Fruit fly (Drosophila melanogaster) whole organism, embryonic: ENCODE data around the gene trk.
A peak's percentile ranks its signal among the peaks of the same experiment; 100 is the strongest.

Source experiments
- ATbp ChIP-seq: fragments of 200-800 bp; sonication (Bioruptor generic); optimal IDR thresholded peaks from 2 replicates; lab custom pipeline; 2017; ENCODE audit warnings: missing biosample characterization, mild to moderate bottlenecking, missing genetic modification characterization, missing genetic modification reagents
- Atf3 ChIP-seq: fragments of 200-800 bp; sonication (Bioruptor generic); optimal IDR thresholded peaks from 3 replicates; lab custom pipeline; 2016; ENCODE audit warnings: missing biosample characterization, missing genetic modification characterization
- B-H1 ChIP-seq: fragments of 200-800 bp; sonication (Bioruptor generic); IDR thresholded peaks from 3 replicates; pipeline ENCODE4 v1.3.6; 2022; ENCODE audit warnings: missing biosample characterization, missing genetic modification characterization
- CG1024 ChIP-seq: fragments of 200-800 bp; sonication (Bioruptor generic); IDR thresholded peaks from 2 replicates; pipeline ENCODE4 v1.3.6; 2022; ENCODE audit warnings: missing biosample characterization, missing genetic modification characterization
- CG10654 ChIP-seq: fragments of 200-800 bp; sonication (Bioruptor generic); optimal IDR thresholded peaks from 2 replicates; lab custom pipeline; 2016; ENCODE audit warnings: missing biosample characterization, missing genetic modification characterization
- CG10959 ChIP-seq: fragments of 200-800 bp; sonication (Bioruptor generic); IDR thresholded peaks from 2 replicates; pipeline ENCODE4 v1.3.6; 2022; ENCODE audit warnings: missing biosample characterization, missing genetic modification characterization
- CG11398 ChIP-seq: fragments of 200-800 bp; sonication (Bioruptor generic); optimal IDR thresholded peaks from 2 replicates; lab custom pipeline; 2016; ENCODE audit warnings: missing biosample characterization, missing genetic modification characterization
- CG11456 ChIP-seq: fragments of 200-800 bp; sonication (Bioruptor generic); IDR thresholded peaks from 3 replicates; pipeline ENCODE4 v1.3.6; 2022; ENCODE audit warnings: missing biosample characterization, missing genetic modification characterization
- CG12659 ChIP-seq: fragments of 200-800 bp; sonication (Bioruptor generic); optimal IDR thresholded peaks from 3 replicates; lab custom pipeline; 2017; ENCODE audit warnings: mild to moderate bottlenecking, missing biosample characterization, missing genetic modification reagents, missing genetic modification characterization
- CG14667 ChIP-seq: fragments of 200-800 bp; sonication (Bioruptor generic); IDR thresholded peaks from 2 replicates; pipeline ENCODE4 v1.3.6; 2022; ENCODE audit warnings: missing biosample characterization, missing genetic modification characterization
- CG17186 ChIP-seq: fragments of 200-800 bp; sonication (Bioruptor generic); optimal IDR thresholded peaks from 3 replicates; lab custom pipeline; 2017; ENCODE audit warnings: missing biosample characterization, missing genetic modification reagents, missing genetic modification characterization
- CG18599 ChIP-seq: fragments of 200-800 bp; sonication (Bioruptor generic); optimal IDR thresholded peaks from 3 replicates; lab custom pipeline; 2017; ENCODE audit warnings: missing biosample characterization, missing genetic modification characterization, mild to moderate bottlenecking, moderate library complexity, missing genetic modification reagents
- CG2889 ChIP-seq: fragments of 200-800 bp; sonication (Bioruptor generic); IDR thresholded peaks from 3 replicates; pipeline ENCODE4 v1.3.6; 2022; ENCODE audit warnings: missing biosample characterization, missing genetic modification characterization
- CG30403 ChIP-seq: fragments of 200-800 bp; sonication (Bioruptor generic); optimal IDR thresholded peaks from 3 replicates; lab custom pipeline; 2016; ENCODE audit warnings: missing biosample characterization, missing genetic modification characterization
- CG31388 ChIP-seq: fragments of 200-800 bp; sonication (Bioruptor generic); optimal IDR thresholded peaks from 2 replicates; lab custom pipeline; 2016; ENCODE audit warnings: missing biosample characterization, missing genetic modification characterization
- CG3163 ChIP-seq: fragments of 200-800 bp; sonication (Bioruptor generic); optimal IDR thresholded peaks from 3 replicates; lab custom pipeline; 2016; ENCODE audit warnings: missing biosample characterization, missing genetic modification characterization
- CG3407 ChIP-seq: fragments of 200-800 bp; sonication (Bioruptor generic); optimal IDR thresholded peaks from 2 replicates; lab custom pipeline; 2018; ENCODE audit warnings: missing biosample characterization, mild to moderate bottlenecking, missing genetic modification characterization
- CG43689 ChIP-seq: fragments of 200-800 bp; sonication (Bioruptor generic); IDR thresholded peaks from 2 replicates; pipeline ENCODE4 v1.3.6; 2022; ENCODE audit warnings: missing biosample characterization, missing genetic modification characterization
- CG4404 ChIP-seq: fragments of 200-800 bp; sonication (Bioruptor generic); IDR thresholded peaks from 2 replicates; pipeline ENCODE4 v1.3.6; 2022; ENCODE audit warnings: missing biosample characterization, missing genetic modification characterization
- CG5953 ChIP-seq: fragments of 200-800 bp; sonication (Bioruptor generic); IDR thresholded peaks from 2 replicates; pipeline ENCODE4 v1.3.6; 2022; ENCODE audit warnings: missing biosample characterization, missing genetic modification characterization
- CG6813 ChIP-seq: fragments of 200-800 bp; sonication (Bioruptor generic); optimal IDR thresholded peaks from 2 replicates; lab custom pipeline; 2017; ENCODE audit warnings: missing biosample characterization, missing genetic modification characterization, mild to moderate bottlenecking, moderate library complexity, missing genetic modification reagents
- CG7928 ChIP-seq: fragments of 200-800 bp; sonication (Bioruptor generic); optimal IDR thresholded peaks from 2 replicates; lab custom pipeline; 2017; ENCODE audit warnings: missing biosample characterization, mild to moderate bottlenecking, missing genetic modification characterization
- CG7963 ChIP-seq: fragments of 200-800 bp; sonication (Bioruptor generic); IDR thresholded peaks from 3 replicates; pipeline ENCODE4 v1.3.6; 2022; ENCODE audit warnings: missing biosample characterization, missing genetic modification characterization; ENCODE audit not compliant: partially characterized antibody
- CG8478 ChIP-seq: fragments of >200 bp; optimal IDR thresholded peaks from 2 replicates; lab custom pipeline; 2018
- E2f2 ChIP-seq: fragments of 200-800 bp; sonication (Bioruptor generic); IDR thresholded peaks from 2 replicates; pipeline ENCODE4 v1.3.6; 2022; ENCODE audit warnings: missing biosample characterization, missing genetic modification characterization
- Fer3 ChIP-seq: fragments of 200-800 bp; sonication (Bioruptor generic); optimal IDR thresholded peaks from 2 replicates; lab custom pipeline; 2018; ENCODE audit warnings: missing biosample characterization, mild to moderate bottlenecking, missing genetic modification characterization, moderate library complexity
- H2.0 ChIP-seq: fragments of 200-800 bp; sonication (Bioruptor generic); IDR thresholded peaks from 2 replicates; pipeline ENCODE4 v1.3.6; 2022; ENCODE audit warnings: missing biosample characterization, missing genetic modification characterization
- Hmr ChIP-seq: fragments of 200-800 bp; sonication (Bioruptor generic); optimal IDR thresholded peaks from 3 replicates; lab custom pipeline; 2017; ENCODE audit warnings: mild to moderate bottlenecking, missing biosample characterization, missing genetic modification reagents, missing genetic modification characterization
- Mes4 ChIP-seq: fragments of 200-800 bp; sonication (Bioruptor generic); optimal IDR thresholded peaks from 2 replicates; lab custom pipeline; 2016; ENCODE audit warnings: missing biosample characterization, missing genetic modification characterization
- Opbp ChIP-seq: fragments of 200-800 bp; sonication (Bioruptor generic); IDR thresholded peaks from 3 replicates; pipeline ENCODE4 v1.3.6; 2022; ENCODE audit warnings: missing biosample characterization, missing genetic modification characterization; ENCODE audit not compliant: partially characterized antibody
- Rfx ChIP-seq: fragments of 200-800 bp; sonication (Bioruptor generic); IDR thresholded peaks from 2 replicates; pipeline ENCODE4 v1.3.6; 2022; ENCODE audit warnings: missing biosample characterization, missing genetic modification characterization
- Scr ChIP-seq: fragments of 200-800 bp; sonication (Bioruptor generic); IDR thresholded peaks from 2 replicates; pipeline ENCODE4 v1.3.6; 2022; ENCODE audit warnings: missing biosample characterization, missing genetic modification characterization; ENCODE audit not compliant: partially characterized antibody
- Side ChIP-seq: fragments of 200-800 bp; sonication (Bioruptor generic); optimal IDR thresholded peaks from 2 replicates; lab custom pipeline; 2016; ENCODE audit warnings: missing biosample characterization, missing genetic modification characterization
- Sry-δ ChIP-seq: fragments of 200-800 bp; sonication (Bioruptor generic); optimal IDR thresholded peaks from 2 replicates; lab custom pipeline; 2016; ENCODE audit warnings: missing biosample characterization, missing genetic modification characterization
- abd-A ChIP-seq: fragments of 200-800 bp; sonication (Bioruptor generic); optimal IDR thresholded peaks from 3 replicates; lab custom pipeline; 2019; ENCODE audit warnings: missing biosample characterization, mild to moderate bottlenecking, missing genetic modification characterization, moderate library complexity
- crol ChIP-seq: fragments of 200-800 bp; sonication (Bioruptor generic); IDR thresholded peaks from 2 replicates; pipeline ENCODE4 v1.3.6; 2022; ENCODE audit warnings: missing biosample characterization, missing genetic modification characterization
- dan ChIP-seq: fragments of 200-800 bp; sonication (Bioruptor generic); IDR thresholded peaks from 2 replicates; pipeline ENCODE4 v1.3.6; 2022; ENCODE audit warnings: missing biosample characterization, missing genetic modification characterization
- dati ChIP-seq: fragments of 200-800 bp; sonication (Bioruptor generic); IDR thresholded peaks from 2 replicates; pipeline ENCODE4 v1.3.6; 2022; ENCODE audit warnings: missing biosample characterization, missing genetic modification characterization
- fru ChIP-seq: fragments of >200 bp; optimal IDR thresholded peaks from 2 replicates; lab custom pipeline; 2017
- fu2 ChIP-seq: fragments of 200-800 bp; sonication (Bioruptor generic); optimal IDR thresholded peaks from 2 replicates; lab custom pipeline; 2016; ENCODE audit warnings: missing biosample characterization, missing genetic modification characterization
- grn ChIP-seq: fragments of 200-800 bp; sonication (Bioruptor generic); optimal IDR thresholded peaks from 3 replicates; lab custom pipeline; 2017; ENCODE audit warnings: missing biosample characterization, missing genetic modification characterization
- nom ChIP-seq: fragments of 200-800 bp; sonication (Bioruptor generic); optimal IDR thresholded peaks from 2 replicates; lab custom pipeline; 2017; ENCODE audit warnings: missing biosample characterization, missing genetic modification characterization, mild to moderate bottlenecking, moderate library complexity, missing genetic modification reagents
- oc ChIP-seq: fragments of 200-800 bp; sonication (Bioruptor generic); optimal IDR thresholded peaks from 2 replicates; lab custom pipeline; 2018; ENCODE audit warnings: missing biosample characterization, mild to moderate bottlenecking, missing genetic modification characterization, moderate library complexity
- otp ChIP-seq: fragments of 200-800 bp; sonication (Bioruptor generic); IDR thresholded peaks from 3 replicates; pipeline ENCODE4, ENCODE4 v1.3.6; 2022; ENCODE audit warnings: missing biosample characterization, missing genetic modification characterization
- phol ChIP-seq: fragments of 200-800 bp; sonication (Bioruptor generic); optimal IDR thresholded peaks from 3 replicates; lab custom pipeline; 2018; ENCODE audit warnings: missing biosample characterization, mild to moderate bottlenecking, missing genetic modification characterization, moderate library complexity
- psq ChIP-seq: fragments of 200-800 bp; sonication (Bioruptor generic); optimal IDR thresholded peaks from 2 replicates; lab custom pipeline; 2017; ENCODE audit warnings: missing biosample characterization, missing genetic modification characterization
- ro ChIP-seq: fragments of 200-800 bp; sonication (Bioruptor generic); IDR thresholded peaks from 2 replicates; pipeline ENCODE4 v1.3.6; 2022; ENCODE audit warnings: missing biosample characterization, missing genetic modification characterization
- salm ChIP-seq: fragments of 200-800 bp; sonication (Bioruptor generic); optimal IDR thresholded peaks from 2 replicates; lab custom pipeline; 2018; ENCODE audit warnings: missing biosample characterization, mild to moderate bottlenecking, missing genetic modification characterization
- shn ChIP-seq: fragments of 200-800 bp; sonication (Bioruptor generic); optimal IDR thresholded peaks from 3 replicates; lab custom pipeline; 2016; ENCODE audit warnings: missing biosample characterization, missing genetic modification characterization
- sim ChIP-seq: fragments of 200-800 bp; sonication (Bioruptor generic); IDR thresholded peaks from 2 replicates; pipeline ENCODE4 v1.3.6; 2022; ENCODE audit warnings: missing biosample characterization, missing genetic modification characterization
- ssp ChIP-seq: fragments of 200-800 bp; sonication (Bioruptor generic); IDR thresholded peaks from 2 replicates; pipeline ENCODE4 v1.3.6; 2022; ENCODE audit warnings: missing biosample characterization, missing genetic modification characterization
- sug ChIP-seq: fragments of 200-800 bp; optimal IDR thresholded peaks from 2 replicates; lab custom pipeline; 2019; ENCODE audit warnings: missing biosample characterization, mild to moderate bottlenecking, missing genetic modification characterization, moderate library complexity
- vfl ChIP-seq: fragments of 200-800 bp; sonication (Bioruptor generic); optimal IDR thresholded peaks from 2 replicates; lab custom pipeline; 2016; ENCODE audit warnings: missing biosample characterization, missing genetic modification characterization

trk gene

DNA sequence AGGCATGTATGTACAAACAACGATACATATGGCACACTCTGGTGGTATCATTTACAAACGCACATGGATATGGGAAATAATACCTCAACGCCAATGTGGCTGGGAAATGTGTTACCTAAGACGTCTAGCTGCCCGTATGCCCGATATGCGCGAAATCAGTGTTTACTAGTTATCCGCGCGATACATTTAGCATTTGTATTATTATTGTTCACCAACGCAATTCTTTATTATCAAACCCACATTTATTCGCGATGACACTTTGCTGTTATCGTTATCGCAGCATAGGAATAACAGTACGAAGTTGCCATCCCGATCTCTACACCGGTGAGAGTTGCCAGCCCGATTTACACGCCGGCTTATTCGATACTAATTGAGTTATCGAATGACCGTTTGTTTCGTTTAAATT lies 25.3 kb downstream of the trk start, which contains the start of gene chico (continued):
- TF ChIP-seq CG3163 (no peak), crol (no peak), grn (GFP tag; lab: Kevin White, UChicago) (no peak), Opbp (no peak; the same call in 1 of the 3 replicates), sim (GFP tag; lab: Robert Waterston, UW) (no peak), E2f2 (peak; percentile 74), CG10654 (GFP tag; lab: Kevin White, UChicago) (no peak), otp (GFP tag; lab: Robert Waterston, UW) (no peak), Atf3 (GFP tag; lab: Kevin White, UChicago) (no peak), CG7928 (GFP tag; lab: Kevin White, UChicago) (no peak), Sry-δ (GFP tag; lab: Kevin White, UChicago) (peak; percentile 93), ro (GFP tag; lab: Robert Waterston, UW) (no peak), shn (GFP tag; lab: Kevin White, UChicago) (no peak), phol (tag; lab: Kevin White, UChicago) (peak; percentile 43), CG5953 (GFP tag; lab: Robert Waterston, UW) (no peak), CG12659 (GFP tag; lab: Kevin White, UChicago) (peak; percentile 77), CG30403 (GFP tag; lab: Kevin White, UChicago) (no peak), Hmr (GFP tag; lab: Kevin White, UChicago) (no peak), Rfx (no peak; the same call in 1 of the 2 replicates), dan (GFP tag; lab: Robert Waterston, UW) (no peak), CG14667 (GFP tag; lab: Robert Waterston, UW) (no peak), CG10959 (no peak), sug (tag; lab: Kevin White, UChicago) (peak; percentile 50), fu2 (GFP tag; lab: Kevin White, UChicago) (no peak), CG2889 (no peak), CG4404 (no peak), CG31388 (GFP tag; lab: Kevin White, UChicago) (no peak), vfl (GFP tag; lab: Kevin White, UChicago) (no peak), Mes4 (GFP tag; lab: Kevin White, UChicago) (no peak), Side (no peak), dati (GFP tag; lab: Robert Waterston, UW) (no peak), CG18599 (no peak), oc (tag; lab: Kevin White, UChicago) (no peak), Fer3 (tag; lab: Kevin White, UChicago) (no peak), CG7963 (GFP tag; lab: Robert Waterston, UW) (peak; percentile 26; the same call in 2 of the 3 replicates), psq (GFP tag; lab: Kevin White, UChicago) (no peak), CG8478 (no peak), ssp (GFP tag; lab: Robert Waterston, UW) (no peak), CG11398 (GFP tag; lab: Kevin White, UChicago) (no peak), H2.0 (GFP tag; lab: Robert Waterston, UW) (no peak), CG11456 (GFP tag; lab: Robert Waterston, UW) (no peak), B-H1 (no peak), CG1024 (GFP tag; lab: Robert Waterston, UW) (no peak), nom (GFP tag; lab: Kevin White, UChicago) (no peak), CG6813 (GFP tag; lab: Kevin White, UChicago) (no peak), Scr (peak; percentile 63), CG43689 (GFP tag; lab: Robert Waterston, UW) (no peak), abd-A (tag; lab: Kevin White, UChicago) (no peak), CG17186 (GFP tag; lab: Kevin White, UChicago) (peak; percentile 17), ATbp (GFP tag; lab: Kevin White, UChicago) (no peak), CG3407 (GFP tag; lab: Kevin White, UChicago) (no peak), salm (tag; lab: Kevin White, UChicago) (no peak), fru (no peak)
